Worm (Caenorhabditis elegans) whole organism, L1 larva: ENCODE results near the gene fbxb-22.

ENCODE experiments used
- C16A3.4 ChIP-seq: fragments of 150-350 bp; optimal IDR thresholded peaks from 2 replicates; lab custom pipeline; 2014; ENCODE audit warnings: missing biosample characterization, missing genetic modification characterization
- F16B12.6 ChIP-seq: fragments of 150-350 bp; optimal IDR thresholded peaks from 2 replicates; lab custom pipeline; 2014; ENCODE audit warnings: missing biosample characterization, missing genetic modification characterization
- aly-2 ChIP-seq: fragments of 150-350 bp; optimal IDR thresholded peaks from 2 replicates; lab custom pipeline; 2014; ENCODE audit warnings: missing biosample characterization, missing genetic modification characterization
- ama-1 ChIP-seq: fragments of 150-350 bp; optimal IDR thresholded peaks from 2 replicates; lab custom pipeline; 2014
- blmp-1 ChIP-seq: fragments of 150-350 bp; optimal IDR thresholded peaks from 2 replicates; lab custom pipeline; 2014; ENCODE audit warnings: missing biosample characterization, missing genetic modification characterization
- ceh-63 ChIP-seq: fragments of 200-800 bp; sonication (Bioruptor generic); optimal IDR thresholded peaks from 2 replicates; lab custom pipeline; 2018; ENCODE audit warnings: mild to moderate bottlenecking, missing genetic modification characterization, missing compliant biosample characterization
- ceh-82 ChIP-seq, 3 experiments: fragments of 150-350 bp in 1 of 3; sonication (generic microtip) in 2 of 3; optimal IDR thresholded peaks; 2 replicates each; lab custom pipeline; 2014 to 2017; ENCODE audit warnings: missing biosample characterization in 3 of 3, missing genetic modification characterization in 3 of 3
- ceh-88 ChIP-seq: fragments of 200-800 bp; sonication (Bioruptor generic); IDR thresholded peaks from 2 replicates; pipeline ENCODE4 v1.3.6; 2022; ENCODE audit warnings: missing genetic modification characterization, missing compliant biosample characterization
- ceh-90 ChIP-seq: sonication (generic microtip); optimal IDR thresholded peaks from 2 replicates; lab custom pipeline; 2016; ENCODE audit warnings: missing genetic modification characterization, missing compliant biosample characterization
- ces-1 ChIP-seq: fragments of 150-350 bp; optimal IDR thresholded peaks from 2 replicates; lab custom pipeline; 2014; ENCODE audit warnings: missing biosample characterization, missing genetic modification reagents, missing genetic modification characterization
- dpl-1 ChIP-seq, 3 experiments: fragments of 150-350 bp in 2 of 3; sonication (generic microtip) in 1 of 3; optimal IDR thresholded peaks; 2 replicates each; lab custom pipeline; 2014 to 2017; ENCODE audit warnings: missing biosample characterization in 3 of 3, missing genetic modification characterization in 3 of 3, missing genetic modification reagents in 3 of 3
- efl-1 ChIP-seq, 4 experiments: fragments of 150-350 bp; optimal IDR thresholded peaks in 3 of 4; peaks in 1 of 4; 1 replicate in 1 of 4; 2 replicates in 3 of 4; lab custom pipeline; 2014; ENCODE audit warnings: missing biosample characterization in 2 of 4, missing genetic modification characterization in 2 of 4, missing genetic modification reagents in 2 of 4
- egl-13 ChIP-seq: sonication (generic microtip); optimal IDR thresholded peaks from 2 replicates; lab custom pipeline; 2016; ENCODE audit warnings: missing genotype, missing genetic modification reagents, missing genetic modification characterization, missing compliant biosample characterization
- egl-27 ChIP-seq, 2 experiments: fragments of 150-350 bp in 1 of 2; sonication (generic microtip); optimal IDR thresholded peaks; 3 replicates each; lab custom pipeline; 2017 to 2018; ENCODE audit warnings: missing biosample characterization in 2 of 2, missing genetic modification characterization in 2 of 2, missing genetic modification reagents in 2 of 2
- elt-2 ChIP-seq: sonication (generic microtip); optimal IDR thresholded peaks from 2 replicates; lab custom pipeline; 2016; ENCODE audit warnings: missing genetic modification characterization, mild to moderate bottlenecking, inconsistent platforms, missing compliant biosample characterization, missing genetic modification reagents
- elt-3 ChIP-seq, 6 experiments: fragments of 150-350 bp in 1 of 6; sonication (generic microtip); optimal IDR thresholded peaks; 2 replicates each; lab custom pipeline; 2017 to 2018; ENCODE audit warnings: missing biosample characterization in 6 of 6, missing genetic modification characterization in 6 of 6, inconsistent platforms in 1 of 6
- fkh-10 ChIP-seq: sonication (generic microtip); optimal IDR thresholded peaks from 2 replicates; lab custom pipeline; 2017; ENCODE audit warnings: missing biosample characterization, missing genetic modification reagents, missing genetic modification characterization
- fkh-4 ChIP-seq: sonication (generic microtip); optimal IDR thresholded peaks from 2 replicates; lab custom pipeline; 2016; ENCODE audit warnings: missing compliant biosample characterization, missing genetic modification characterization, borderline replicate concordance
- fos-1 ChIP-seq: fragments of 150-350 bp; optimal IDR thresholded peaks from 2 replicates; lab custom pipeline; 2014; ENCODE audit warnings: missing biosample characterization, missing genetic modification characterization
- grh-1 ChIP-seq: fragments of 200-800 bp; sonication (Bioruptor generic); IDR thresholded peaks from 2 replicates; pipeline ENCODE4 v1.3.6; 2022; ENCODE audit warnings: missing genetic modification reagents, missing genetic modification characterization, missing compliant biosample characterization
- hlh-17 ChIP-seq: fragments of 200-800 bp; sonication (Bioruptor generic); optimal IDR thresholded peaks from 2 replicates; lab custom pipeline; 2018; ENCODE audit warnings: missing genetic modification characterization, mild to moderate bottlenecking, missing compliant biosample characterization, moderate library complexity, borderline replicate concordance
- hlh-4 ChIP-seq: sonication (generic microtip); optimal IDR thresholded peaks from 2 replicates; lab custom pipeline; 2016; ENCODE audit warnings: mild to moderate bottlenecking, missing genetic modification characterization, missing compliant biosample characterization
- hpl-2 ChIP-seq: fragments of 150-350 bp; optimal IDR thresholded peaks from 2 replicates; lab custom pipeline; 2014; ENCODE audit warnings: missing biosample characterization, missing genetic modification reagents, missing genetic modification characterization
- lin-14 ChIP-seq: fragments of 200-800 bp; sonication (Bioruptor generic); optimal IDR thresholded peaks from 2 replicates; lab custom pipeline; 2018; ENCODE audit warnings: mild to moderate bottlenecking, missing genetic modification characterization, moderate library complexity, missing compliant biosample characterization
- lin-15B ChIP-seq: fragments of 150-350 bp; sonication (generic microtip); optimal IDR thresholded peaks from 3 replicates; lab custom pipeline; 2014; ENCODE audit warnings: missing biosample characterization, missing genetic modification characterization
- lir-3 ChIP-seq: sonication (generic microtip); optimal IDR thresholded peaks from 2 replicates; lab custom pipeline; 2016; ENCODE audit warnings: mild to moderate bottlenecking, missing genetic modification characterization, moderate library complexity, missing compliant biosample characterization; ENCODE audit not compliant: poor library complexity
- lsy-2 ChIP-seq, 2 experiments: fragments of 150-350 bp; optimal IDR thresholded peaks; 2 replicates each; lab custom pipeline; 2014; ENCODE audit warnings: missing biosample characterization in 2 of 2, missing genetic modification characterization in 2 of 2
- mab-9 ChIP-seq: fragments of 200-800 bp; sonication (Bioruptor generic); IDR thresholded peaks from 2 replicates; pipeline ENCODE4 v1.3.6; 2022; ENCODE audit warnings: missing genetic modification reagents, missing genetic modification characterization, missing compliant biosample characterization
- mdl-1 ChIP-seq, 2 experiments: fragments of 150-350 bp; optimal IDR thresholded peaks; 2 replicates each; lab custom pipeline; 2014 to 2017; ENCODE audit warnings: missing biosample characterization in 2 of 2, missing genetic modification characterization in 2 of 2, inconsistent platforms in 1 of 2
- mep-1 ChIP-seq: fragments of 150-350 bp; optimal IDR thresholded peaks from 2 replicates; lab custom pipeline; 2014; ENCODE audit warnings: missing biosample characterization, missing genetic modification characterization
- nhr-11 ChIP-seq: fragments of 150-350 bp; optimal IDR thresholded peaks from 2 replicates; lab custom pipeline; 2014; ENCODE audit warnings: missing biosample characterization, missing genetic modification characterization
- nhr-12 ChIP-seq: sonication (generic microtip); optimal IDR thresholded peaks from 2 replicates; lab custom pipeline; 2017; ENCODE audit warnings: missing biosample characterization, missing genetic modification characterization
- nhr-19 ChIP-seq: fragments of 200-800 bp; sonication (Bioruptor generic); conservative IDR thresholded peaks from 2 replicates; pipeline ENCODE4 v1.3.6; 2022; ENCODE audit warnings: missing genetic modification characterization, missing compliant biosample characterization
- nhr-237 ChIP-seq: fragments of 150-350 bp; optimal IDR thresholded peaks from 2 replicates; lab custom pipeline; 2014; ENCODE audit warnings: missing biosample characterization, missing genetic modification characterization
- nhr-71 ChIP-seq: sonication (generic microtip); optimal IDR thresholded peaks from 2 replicates; lab custom pipeline; 2016; ENCODE audit warnings: mild to moderate bottlenecking, missing genetic modification characterization, moderate library complexity, missing compliant biosample characterization
- nhr-76 ChIP-seq: sonication (generic microtip); optimal IDR thresholded peaks from 2 replicates; lab custom pipeline; 2017; ENCODE audit warnings: missing biosample characterization, missing genetic modification characterization
- nhr-90 ChIP-seq: sonication (generic microtip); optimal IDR thresholded peaks from 2 replicates; lab custom pipeline; 2016; ENCODE audit warnings: mild to moderate bottlenecking, missing genetic modification characterization, missing compliant biosample characterization; ENCODE audit not compliant: poor library complexity
- pqm-1 ChIP-seq: sonication (generic microtip); optimal IDR thresholded peaks from 3 replicates; lab custom pipeline; 2017; ENCODE audit warnings: missing biosample characterization, missing genetic modification characterization
- rnt-1 ChIP-seq: sonication (generic microtip); optimal IDR thresholded peaks from 2 replicates; lab custom pipeline; 2016; ENCODE audit warnings: mild to moderate bottlenecking, missing genetic modification characterization, moderate library complexity, missing compliant biosample characterization
- skn-1 ChIP-seq: fragments of 150-350 bp; optimal IDR thresholded peaks from 2 replicates; lab custom pipeline; 2014; ENCODE audit warnings: missing biosample characterization, missing genetic modification characterization
- snu-23 ChIP-seq: sonication (generic microtip); optimal IDR thresholded peaks from 2 replicates; lab custom pipeline; 2016; ENCODE audit warnings: missing genetic modification characterization, missing compliant biosample characterization
- sox-4 ChIP-seq: sonication (generic microtip); optimal IDR thresholded peaks from 2 replicates; lab custom pipeline; 2016; ENCODE audit warnings: missing genetic modification characterization, missing compliant biosample characterization
- sptf-1 ChIP-seq: fragments of 150-350 bp; optimal IDR thresholded peaks from 2 replicates; lab custom pipeline; 2014; ENCODE audit warnings: missing biosample characterization, missing genetic modification characterization
- sup-37 ChIP-seq: fragments of 200-800 bp; sonication (Bioruptor generic); optimal IDR thresholded peaks from 2 replicates; lab custom pipeline; 2018; ENCODE audit warnings: mild to moderate bottlenecking, missing genetic modification characterization, missing compliant biosample characterization
- tbx-2 ChIP-seq: sonication (generic microtip); optimal IDR thresholded peaks from 2 replicates; lab custom pipeline; 2016; ENCODE audit warnings: missing genetic modification characterization, missing compliant biosample characterization
- tlp-1 ChIP-seq: fragments of 150-350 bp; optimal IDR thresholded peaks from 2 replicates; lab custom pipeline; 2014; ENCODE audit warnings: missing biosample characterization, missing genetic modification characterization
- unc-98 ChIP-seq: fragments of 200-800 bp; sonication (Bioruptor generic); IDR thresholded peaks from 2 replicates; pipeline ENCODE4 v1.3.6; 2022; ENCODE audit warnings: missing genetic modification characterization, missing compliant biosample characterization
- zag-1 ChIP-seq: fragments of 150-350 bp; optimal IDR thresholded peaks from 2 replicates; lab custom pipeline; 2014; ENCODE audit warnings: missing biosample characterization, missing genetic modification characterization
- ztf-11 ChIP-seq, 2 experiments: sonication (generic microtip); optimal IDR thresholded peaks; 2 replicates each; lab custom pipeline; 2016 to 2017; ENCODE audit warnings: missing genetic modification characterization in 2 of 2, missing biosample characterization in 1 of 2, missing compliant biosample characterization in 1 of 2

fbxb-22 gene

ce11 chrIII:11834783-11835182, 48.8 kb downstream of the fbxb-22 start:
- TF ChIP-seq mdl-1 (tag; optimal IDR thresholded peaks at IDR 0.05; lab: Kevin White, UChicago) = no peak
- peak; percentile 53 for TF ChIP-seq lin-14
- no peak for TF ChIP-seq pqm-1 (tag; lab: Kevin White, UChicago)
- TF ChIP-seq fkh-10 (GFP tag; lab: Kevin White, UChicago) = no peak
- TF ChIP-seq egl-27 (tag; optimal IDR thresholded peaks at IDR 0.05; lab: Kevin White, UChicago) = no peak
- peak in 1 of 2 experiments; percentile 34 for TF ChIP-seq lsy-2 (tag; optimal IDR thresholded peaks at IDR 0.05; lab: Kevin White, UChicago)
- TF ChIP-seq nhr-237 (tag; lab: Kevin White, UChicago) = no peak
- peak in 1 of 2 experiments; percentile 30 for TF ChIP-seq efl-1 (optimal IDR thresholded peaks at IDR 0.05; lab: Kevin White, UChicago)
- no peak for TF ChIP-seq efl-1 (GFP tag; optimal IDR thresholded peaks at IDR 0.05 in 1 of 2; lab: Kevin White, UChicago)
- no peak for TF ChIP-seq skn-1 (tag; lab: Kevin White, UChicago)
- no peak for TF ChIP-seq sup-37
- no peak for TF ChIP-seq ceh-82 (tag; optimal IDR thresholded peaks at IDR 0.05; lab: Kevin White, UChicago)
- peak; percentile 71 for TF ChIP-seq blmp-1 (tag; lab: Kevin White, UChicago)
- no peak for TF ChIP-seq sox-4
- TF ChIP-seq ama-1 = no peak
- no peak for TF ChIP-seq ztf-11 (tag; optimal IDR thresholded peaks at IDR 0.05; lab: Kevin White, UChicago)
- TF ChIP-seq grh-1 (GFP tag; lab: Robert Waterston, UW) = no peak
- no peak for TF ChIP-seq hlh-4 (tag; lab: Kevin White, UChicago)
- TF ChIP-seq ceh-63 (GFP tag; lab: Kevin White, UChicago) = no peak
- TF ChIP-seq egl-13 (tag; lab: Kevin White, UChicago) = no peak
- no peak for TF ChIP-seq zag-1 (tag; lab: Kevin White, UChicago)
- TF ChIP-seq fos-1 (tag; lab: Kevin White, UChicago) = no peak
- no peak for TF ChIP-seq lir-3 (tag; lab: Kevin White, UChicago)
- TF ChIP-seq ceh-90 = no peak
- TF ChIP-seq nhr-71 (tag; lab: Kevin White, UChicago) = no peak
- TF ChIP-seq dpl-1 (GFP tag; optimal IDR thresholded peaks at IDR 0.05; lab: Kevin White, UChicago) = no peak
- peak; percentile 15 for TF ChIP-seq mep-1

- TF ChIP-seq snu-23 (GFP tag; lab: Kevin White, UChicago) = no peak
- no peak for TF ChIP-seq mab-9 (GFP tag; lab: Robert Waterston, UW)
- TF ChIP-seq unc-98 (GFP tag; lab: Robert Waterston, UW) = no peak
- no peak for TF ChIP-seq elt-2 (tag; lab: Kevin White, UChicago)
- TF ChIP-seq sox-4 = no peak
- TF ChIP-seq sup-37 = no peak
- TF ChIP-seq C16A3.4 = no peak
- TF ChIP-seq efl-1 (optimal IDR thresholded peaks at IDR 0.05; lab: Kevin White, UChicago) = no peak
- no peak for TF ChIP-seq efl-1 (GFP tag; optimal IDR thresholded peaks at IDR 0.05 in 1 of 2; lab: Kevin White, UChicago)
- TF ChIP-seq ceh-63 (GFP tag; lab: Kevin White, UChicago) = no peak
- TF ChIP-seq egl-13 (tag; lab: Kevin White, UChicago) = no peak
- TF ChIP-seq hlh-17 = no peak
- TF ChIP-seq hpl-2 = no peak
- no peak for TF ChIP-seq nhr-11
- TF ChIP-seq tlp-1 (tag; lab: Kevin White, UChicago) = no peak
- no peak for TF ChIP-seq ceh-90
- no peak for TF ChIP-seq nhr-76
- no peak for TF ChIP-seq ces-1 (GFP tag; lab: Kevin White, UChicago)
- no peak for TF ChIP-seq F16B12.6
- TF ChIP-seq tbx-2 (tag; lab: Kevin White, UChicago) = no peak
- no peak for TF ChIP-seq lir-3 (tag; lab: Kevin White, UChicago)
- TF ChIP-seq mdl-1 (tag; optimal IDR thresholded peaks at IDR 0.05; lab: Kevin White, UChicago) = peak in 1 of 2 experiments; percentile 16
- peak; percentile 15 for TF ChIP-seq nhr-71 (tag; lab: Kevin White, UChicago)
- TF ChIP-seq sptf-1 = no peak
- TF ChIP-seq mep-1 = no peak
- TF ChIP-seq skn-1 (tag; lab: Kevin White, UChicago) = no peak
- TF ChIP-seq aly-2 (tag; lab: Kevin White, UChicago) = no peak
- no peak for TF ChIP-seq fkh-4 (tag; lab: Kevin White, UChicago)
- no peak for TF ChIP-seq lin-15B
- no peak for TF ChIP-seq ceh-88 (GFP tag; lab: Robert Waterston, UW)
- TF ChIP-seq nhr-237 (tag; lab: Kevin White, UChicago) = no peak
- peak; percentile 38; the same call in 1 of the 2 replicates for TF ChIP-seq nhr-19
- peak; percentile 35 for TF ChIP-seq rnt-1 (tag; lab: Kevin White, UChicago)
- TF ChIP-seq nhr-12 (tag; lab: Kevin White, UChicago) = no peak
- TF ChIP-seq nhr-90 (tag; lab: Kevin White, UChicago) = no peak
- TF ChIP-seq elt-3 (tag; optimal IDR thresholded peaks at IDR 0.05; lab: Kevin White, UChicago) = no peak
Observed at ce11 chrIII:11834168-11834567, 49.4 kb downstream of the fbxb-22 start.
